Worm (Caenorhabditis elegans): ENCODE data around the gene wrt-6.

- TF ChIP-seq sea-1 (GFP tag; conservative IDR thresholded peaks at IDR 0.05) (no peak), B0310.2 (tag; optimal IDR thresholded peaks at IDR 0.05) (no peak), ama-1 (optimal IDR thresholded peaks at IDR 0.05) (no peak)
These were observed 19.8 kb downstream of the wrt-6 start for ce11 chrX:3499867-3500266.
